Fruit fly (Drosophila melanogaster) whole organism, adult: ENCODE data around the gene Cad99C.

Source experiments
- CG11617 ChIP-seq: fragments of 200-800 bp; sonication (Bioruptor generic); optimal IDR thresholded peaks from 2 replicates; lab custom pipeline; 2017; ENCODE audit warnings: mild to moderate bottlenecking, missing biosample characterization, missing genetic modification reagents, missing genetic modification characterization
- CG12768 ChIP-seq: fragments of 200-800 bp; sonication (Bioruptor generic); optimal IDR thresholded peaks from 2 replicates; lab custom pipeline; 2017; ENCODE audit warnings: missing biosample characterization, missing genetic modification characterization, mild to moderate bottlenecking, moderate library complexity, missing genetic modification reagents
- CG14711 ChIP-seq: fragments of 200-800 bp; sonication (Bioruptor generic); optimal IDR thresholded peaks from 2 replicates; lab custom pipeline; 2018; ENCODE audit warnings: missing biosample characterization, mild to moderate bottlenecking, missing genetic modification characterization, moderate library complexity
- CG1620 ChIP-seq: fragments of 200-800 bp; sonication (Bioruptor generic); optimal IDR thresholded peaks from 2 replicates; lab custom pipeline; 2016; ENCODE audit warnings: missing biosample characterization, missing genetic modification characterization
- CG33017 ChIP-seq: fragments of 200-800 bp; sonication (Bioruptor generic); optimal IDR thresholded peaks from 2 replicates; lab custom pipeline; 2018; ENCODE audit warnings: missing biosample characterization, mild to moderate bottlenecking, missing genetic modification characterization, moderate library complexity
- CG5204 ChIP-seq: fragments of 200-800 bp; sonication (Bioruptor generic); optimal IDR thresholded peaks from 2 replicates; lab custom pipeline; 2016; ENCODE audit warnings: missing biosample characterization, missing genetic modification characterization
- CG7045 ChIP-seq: fragments of 200-800 bp; sonication (Bioruptor generic); optimal IDR thresholded peaks from 2 replicates; lab custom pipeline; 2017; ENCODE audit warnings: missing biosample characterization, mild to moderate bottlenecking, missing genetic modification characterization
- CG7101 ChIP-seq: fragments of 200-800 bp; sonication (Bioruptor generic); optimal IDR thresholded peaks from 2 replicates; lab custom pipeline; 2018; ENCODE audit warnings: missing biosample characterization, mild to moderate bottlenecking, missing genetic modification characterization, moderate library complexity
- Clk ChIP-seq: fragments of 200-800 bp; sonication (Bioruptor generic); optimal IDR thresholded peaks from 2 replicates; lab custom pipeline; 2017; ENCODE audit warnings: missing biosample characterization, missing genetic modification characterization
- Crg-1 ChIP-seq: fragments of 200-800 bp; sonication (Bioruptor generic); optimal IDR thresholded peaks from 2 replicates; lab custom pipeline; 2016; ENCODE audit warnings: missing biosample characterization, missing genetic modification characterization
- Hr96 ChIP-seq: fragments of 200-800 bp; sonication (Bioruptor generic); optimal IDR thresholded peaks from 2 replicates; lab custom pipeline; 2016; ENCODE audit warnings: missing biosample characterization, missing genetic modification characterization
- Mnt ChIP-seq: fragments of 200-800 bp; sonication (Bioruptor generic); optimal IDR thresholded peaks from 2 replicates; lab custom pipeline; 2016; ENCODE audit warnings: missing biosample characterization, mild to moderate bottlenecking, missing genetic modification characterization
- bab1 ChIP-seq: fragments of 200-800 bp; sonication (Bioruptor generic); optimal IDR thresholded peaks from 3 replicates; lab custom pipeline; 2019; ENCODE audit warnings: missing biosample characterization, mild to moderate bottlenecking, missing genetic modification characterization, moderate library complexity
- cic ChIP-seq: fragments of 200-800 bp; sonication (Bioruptor generic); optimal IDR thresholded peaks from 2 replicates; lab custom pipeline; 2017; ENCODE audit warnings: missing biosample characterization, mild to moderate bottlenecking, missing genetic modification characterization, moderate library complexity
- cnc ChIP-seq, 2 experiments: fragments of >200 bp; optimal IDR thresholded peaks; 2 replicates each; lab custom pipeline; 2017
- kay ChIP-seq: fragments of 200-800 bp; sonication (Bioruptor generic); peaks from one replicate; lab custom pipeline; 2016; ENCODE audit warnings: missing biosample characterization, missing genetic modification characterization, borderline replicate concordance
- ovo ChIP-seq: fragments of 200-800 bp; sonication (Bioruptor generic); optimal IDR thresholded peaks from 2 replicates; lab custom pipeline; 2016; ENCODE audit warnings: missing biosample characterization, missing genetic modification characterization
- pad ChIP-seq: fragments of 200-800 bp; sonication (Bioruptor generic); optimal IDR thresholded peaks from 3 replicates; lab custom pipeline; 2017; ENCODE audit warnings: missing biosample characterization, missing genetic modification characterization, mild to moderate bottlenecking, moderate library complexity, missing genetic modification reagents
- tj ChIP-seq: fragments of 200-800 bp; sonication (Bioruptor generic); optimal IDR thresholded peaks from 3 replicates; lab custom pipeline; 2017; ENCODE audit warnings: missing biosample characterization, mild to moderate bottlenecking, missing genetic modification characterization, moderate library complexity
- toe ChIP-seq: fragments of 200-800 bp; sonication (Bioruptor generic); optimal IDR thresholded peaks from 2 replicates; lab custom pipeline; 2016; ENCODE audit warnings: missing biosample characterization, missing genetic modification characterization

Cad99C gene

DNA sequence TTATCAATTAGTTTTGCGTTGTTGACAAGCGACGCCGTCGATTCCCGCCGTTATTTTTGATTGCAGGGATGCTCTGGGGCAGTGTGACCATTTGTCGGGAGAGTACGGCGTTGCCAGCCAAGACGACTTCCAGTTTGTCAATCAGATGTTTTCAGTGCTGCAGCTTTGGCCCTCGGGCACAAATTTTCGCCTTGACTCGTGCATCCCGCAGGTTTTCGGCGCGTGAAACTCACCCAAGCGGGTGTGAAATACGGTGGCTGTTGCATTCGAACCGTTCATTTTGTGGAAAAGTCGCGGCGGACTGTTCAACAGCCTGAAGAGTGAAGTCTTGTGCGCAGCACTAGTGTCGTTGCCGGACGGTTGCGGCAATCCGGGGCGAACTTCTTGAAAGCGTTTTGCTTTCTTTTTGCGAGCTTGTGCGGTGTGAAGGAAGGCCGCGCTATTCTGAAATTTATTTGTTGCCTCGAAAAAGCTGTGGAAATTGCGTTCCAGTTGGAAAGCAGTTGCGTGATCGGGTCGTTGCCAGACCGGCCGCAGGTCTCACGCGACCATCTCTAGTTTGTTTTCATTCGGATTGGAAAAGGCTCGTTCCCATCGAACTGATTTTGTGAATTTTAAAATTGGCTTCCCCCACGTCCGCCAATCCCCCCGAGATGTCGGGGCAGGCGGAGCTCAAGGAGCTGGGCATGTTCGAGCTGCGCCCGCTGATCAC lies 34.6 kb upstream of the Cad99C start, which contains the start of the genes ca and ncd:
TSS of gene ca (plus strand) at position 130 of the 712 bp plus-strand sequence.
TSS of gene ncd (minus strand) at position 446 of the 712 bp plus-strand sequence.
- TF ChIP-seq CG11617: peak; percentile 49
- no peak for TF ChIP-seq CG5204
- no peak for TF ChIP-seq CG12768
- peak; percentile 1 for TF ChIP-seq Mnt
- peak; percentile 32 for TF ChIP-seq bab1 (GFP tag; lab: Kevin White, UChicago)

DNA sequence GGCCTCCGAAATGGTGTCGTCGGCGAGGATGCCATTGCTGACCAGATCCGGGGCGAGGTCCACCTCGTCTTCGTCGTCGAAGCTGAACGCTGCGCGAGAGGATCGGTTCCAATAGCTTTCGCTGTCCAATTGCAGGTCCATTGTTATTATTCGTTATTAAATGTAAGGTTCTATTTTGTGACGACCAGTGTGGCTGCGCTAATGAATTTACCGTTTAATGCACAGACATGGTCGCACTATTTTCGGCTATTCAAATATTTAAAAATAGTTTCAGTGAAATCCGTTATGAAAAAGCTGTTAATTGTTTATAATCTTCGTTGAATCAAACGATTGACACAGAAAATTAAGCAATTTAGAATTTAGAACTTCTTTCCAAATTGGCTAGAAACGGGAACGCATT lies 25.2 kb upstream of the Cad99C start, which contains the start of gene Vps16B:
TSS of gene Vps16B (minus strand) at position 186 of the 400 bp plus-strand sequence.
- TF ChIP-seq CG33017 (tag; lab: Kevin White, UChicago) (no peak), Clk (GFP tag; lab: Kevin White, UChicago) (no peak), Hr96 (GFP tag; lab: Kevin White, UChicago) (no peak), tj (GFP tag; lab: Kevin White, UChicago) (no peak), CG14711 (no peak), Crg-1 (GFP tag; lab: Kevin White, UChicago) (no peak), CG5204 (no peak), pad (GFP tag; lab: Kevin White, UChicago) (no peak), bab1 (GFP tag; lab: Kevin White, UChicago) (no peak), CG11617 (no peak)

DNA sequence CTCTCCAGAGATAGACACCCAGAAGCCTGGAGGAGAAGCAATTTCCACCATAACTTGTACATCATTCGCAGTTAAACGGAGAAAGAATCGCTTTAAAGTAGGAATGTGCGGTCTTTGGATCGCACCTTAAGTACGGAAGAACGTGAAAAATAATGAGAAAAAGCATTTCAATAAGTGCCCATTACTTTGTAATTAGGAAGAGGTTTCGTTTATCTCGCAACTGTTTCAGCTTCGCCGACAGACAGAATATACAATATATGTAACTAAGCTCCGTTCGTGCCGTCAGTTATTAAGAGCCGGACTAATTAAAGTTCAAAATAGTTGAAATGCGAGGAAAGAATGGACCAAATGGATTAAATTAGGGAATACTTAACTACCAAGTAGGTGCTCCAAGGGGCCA lies 23.8 kb upstream of the Cad99C start, which contains the start of gene CG7829:
TSS of gene CG7829 (minus strand) at position 101 of the 400 bp plus-strand sequence.
- no peak for TF ChIP-seq CG33017 (tag; lab: Kevin White, UChicago)
- no peak for TF ChIP-seq CG1620
- TF ChIP-seq cic (GFP tag; lab: Kevin White, UChicago): no peak
- no peak for TF ChIP-seq bab1 (GFP tag; lab: Kevin White, UChicago)
- no peak for TF ChIP-seq Clk (GFP tag; lab: Kevin White, UChicago)
- TF ChIP-seq toe (GFP tag; lab: Kevin White, UChicago): no peak
- no peak for TF ChIP-seq Hr96 (GFP tag; lab: Kevin White, UChicago)
- TF ChIP-seq ovo (GFP tag; lab: Kevin White, UChicago): no peak
- no peak for TF ChIP-seq tj (GFP tag; lab: Kevin White, UChicago)
- no peak for TF ChIP-seq cnc (optimal IDR thresholded peaks at IDR 0.05; lab: Kevin White, UChicago)
- no peak for TF ChIP-seq Crg-1 (GFP tag; lab: Kevin White, UChicago)
- no peak for TF ChIP-seq CG7101 (tag; lab: Kevin White, UChicago)
- no peak for TF ChIP-seq pad (GFP tag; lab: Kevin White, UChicago)
- no peak for TF ChIP-seq CG12768

DNA sequence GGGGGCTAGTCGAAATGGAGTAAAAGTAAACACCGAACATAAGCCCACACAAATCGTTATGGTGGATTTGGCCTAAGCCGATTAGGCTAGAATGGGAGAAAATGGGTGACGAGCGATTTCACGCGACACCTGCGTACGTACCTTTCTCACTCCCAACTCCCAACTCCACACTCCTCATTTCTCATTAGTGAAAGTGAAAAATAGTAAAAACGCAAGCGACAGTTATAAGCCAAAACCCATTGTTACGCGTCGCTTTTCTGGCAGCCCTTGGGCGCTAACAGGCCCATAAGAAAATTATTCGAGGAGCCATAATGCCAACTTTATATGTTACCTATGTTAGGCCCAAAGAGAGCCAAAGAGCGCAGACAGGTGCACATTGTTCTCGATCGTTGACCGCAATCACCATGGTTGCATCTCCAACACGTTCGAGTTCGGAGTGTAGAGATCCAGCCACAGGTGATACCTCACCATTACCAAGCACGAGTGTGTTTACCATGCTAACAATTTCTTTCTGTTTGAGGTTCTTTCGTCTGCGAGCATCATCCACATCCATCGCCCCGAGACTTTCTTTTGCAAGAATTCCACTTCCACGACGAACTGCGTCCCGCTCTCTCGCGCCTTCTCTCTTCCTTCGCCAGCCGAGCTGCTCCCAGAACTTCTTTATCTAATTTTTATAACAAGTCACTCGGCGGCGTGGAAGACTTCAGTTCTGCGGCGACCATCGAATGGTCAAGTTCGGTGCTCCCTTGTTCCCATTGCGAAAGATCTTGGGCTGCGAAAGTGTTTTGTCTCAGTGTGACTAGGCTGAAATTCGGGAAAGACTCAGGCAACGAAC lies 22.8 kb upstream of the Cad99C start, which contains the start of gene neo:
TSS of gene neo (plus strand) at position 698 of the 835 bp plus-strand sequence.
- TF ChIP-seq cic (GFP tag; lab: Kevin White, UChicago) (no peak), bab1 (GFP tag; lab: Kevin White, UChicago) (no peak), CG14711 (no peak), toe (GFP tag; lab: Kevin White, UChicago) (no peak), tj (GFP tag; lab: Kevin White, UChicago) (no peak), CG1620 (no peak), Clk (GFP tag; lab: Kevin White, UChicago) (no peak), CG12768 (no peak), pad (GFP tag; lab: Kevin White, UChicago) (no peak), CG7045 (GFP tag; lab: Kevin White, UChicago) (no peak), CG33017 (tag; lab: Kevin White, UChicago) (no peak), CG5204 (no peak), Hr96 (GFP tag; lab: Kevin White, UChicago) (no peak), Mnt (no peak), Crg-1 (GFP tag; lab: Kevin White, UChicago) (no peak), kay (no peak), cnc (optimal IDR thresholded peaks at IDR 0.05; lab: Kevin White, UChicago) (no peak), ovo (GFP tag; lab: Kevin White, UChicago) (no peak), CG7101 (tag; lab: Kevin White, UChicago) (no peak)

DNA sequence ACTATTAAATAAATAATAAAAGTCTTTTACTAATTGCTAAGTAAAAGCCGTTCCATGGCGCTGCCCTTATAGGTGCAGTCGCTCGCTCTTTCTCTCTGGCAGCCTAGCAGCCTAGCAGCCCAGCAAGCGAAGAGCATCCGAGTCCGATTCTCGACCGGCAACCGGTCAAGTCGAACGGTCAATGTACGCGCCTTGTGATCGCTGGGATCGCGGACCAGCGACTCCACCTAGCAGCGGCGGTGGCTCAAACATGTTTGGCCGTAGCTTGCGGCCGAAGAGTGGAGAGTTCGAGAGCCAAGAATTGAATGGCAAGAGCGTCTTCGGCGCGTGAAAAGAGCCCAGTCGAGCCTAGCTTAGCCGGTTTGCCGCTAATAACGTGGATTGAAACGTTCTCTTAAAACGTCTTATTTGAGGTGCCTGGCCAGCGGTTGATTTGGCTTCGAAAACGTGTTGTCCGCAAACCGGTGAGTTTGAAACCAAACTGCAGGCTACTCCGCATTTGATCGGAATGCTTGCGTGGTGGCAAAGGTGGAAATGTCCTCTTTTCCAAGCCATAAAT lies 12.2 kb upstream of the Cad99C start:
- TF ChIP-seq toe (GFP tag; lab: Kevin White, UChicago): no peak
- TF ChIP-seq CG7045 (GFP tag; lab: Kevin White, UChicago): no peak

DNA sequence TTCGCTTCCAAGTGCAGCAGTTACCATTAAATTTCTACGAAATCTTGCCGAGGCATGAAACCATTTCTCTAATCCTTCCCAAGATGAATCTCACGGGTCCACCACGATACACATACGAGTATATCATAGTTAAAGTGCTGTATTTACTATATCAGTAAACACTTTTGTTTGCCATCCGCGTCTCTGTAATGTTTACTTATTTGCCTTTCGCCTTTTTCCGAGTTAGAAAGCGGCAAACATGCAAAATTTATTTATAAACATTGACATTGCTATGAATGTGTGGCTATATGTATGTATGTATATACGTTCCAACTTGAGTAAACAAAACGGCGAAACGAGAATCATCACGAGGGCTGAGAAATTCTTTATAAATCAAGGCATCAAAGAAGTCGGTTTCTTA lies 10.5 kb upstream of the Cad99C start:
- peak; percentile 55 for TF ChIP-seq CG33017 (tag; lab: Kevin White, UChicago)
- peak; percentile 79 for TF ChIP-seq CG7045 (GFP tag; lab: Kevin White, UChicago)
- TF ChIP-seq Crg-1 (GFP tag; lab: Kevin White, UChicago): peak; percentile 9
- TF ChIP-seq CG14711: peak; percentile 69
- TF ChIP-seq CG7101 (tag; lab: Kevin White, UChicago): peak; percentile 69
- no peak for TF ChIP-seq Mnt
- TF ChIP-seq cic (GFP tag; lab: Kevin White, UChicago): peak; percentile 57
- no peak for TF ChIP-seq Clk (GFP tag; lab: Kevin White, UChicago)
- TF ChIP-seq Hr96 (GFP tag; lab: Kevin White, UChicago): peak; percentile 29
- TF ChIP-seq CG12768: peak; percentile 17
- TF ChIP-seq pad (GFP tag; lab: Kevin White, UChicago): peak; percentile 31
- no peak for TF ChIP-seq kay
